Fruit fly (Drosophila melanogaster): Measurements from ENCODE around the gene Tmtc1.

Gene Tmtc1

dm6 chr2L:2750337-2751084 lies 73.0 kb downstream of the Tmtc1 start (continued):
- peak; percentile 59 for TF ChIP-seq fd64A (GFP tag; optimal IDR thresholded peaks at IDR 0.05)
- TF ChIP-seq Abd-B (GFP tag; optimal IDR thresholded peaks at IDR 0.05): peak; percentile 83
- peak; percentile 72 for TF ChIP-seq CG33213 (GFP tag; optimal IDR thresholded peaks at IDR 0.05)
- TF ChIP-seq CG33557 (GFP tag; optimal IDR thresholded peaks at IDR 0.05): peak; percentile 33
- no peak for TF ChIP-seq Ptx1 (GFP tag; IDR thresholded peaks at IDR 0.05)
- peak; percentile 80 for TF ChIP-seq CG10147 (GFP tag; optimal IDR thresholded peaks at IDR 0.05)
- peak; percentile 69 for TF ChIP-seq chn (GFP tag; optimal IDR thresholded peaks at IDR 0.05)
- peak; percentile 80 for TF ChIP-seq PHDP (tag; optimal IDR thresholded peaks at IDR 0.05)
- TF ChIP-seq Trl (optimal IDR thresholded peaks at IDR 0.05): no peak
- TF ChIP-seq Trl (GFP tag; optimal IDR thresholded peaks at IDR 0.05): peak; percentile 86
- peak; percentile 58 for TF ChIP-seq CG4854 (GFP tag; optimal IDR thresholded peaks at IDR 0.05)
- TF ChIP-seq Antp (GFP tag; optimal IDR thresholded peaks at IDR 0.05): peak; percentile 87
- no peak for TF ChIP-seq NFAT (GFP tag; IDR thresholded peaks at IDR 0.05)
- peak; percentile 85 for TF ChIP-seq CG3281 (GFP tag; optimal IDR thresholded peaks at IDR 0.05)
- TF ChIP-seq CG10979 (tag; optimal IDR thresholded peaks at IDR 0.05): peak; percentile 81
- TF ChIP-seq CG17359 (tag; optimal IDR thresholded peaks at IDR 0.05): peak; percentile 84
- no peak for TF ChIP-seq vvl (GFP tag; IDR thresholded peaks at IDR 0.05)
- no peak for TF ChIP-seq ttk (GFP tag; IDR thresholded peaks at IDR 0.05)
- TF ChIP-seq CG14965 (GFP tag; optimal IDR thresholded peaks at IDR 0.05; ENCODE audit: borderline replicate concordance): peak; percentile 61
- TF ChIP-seq Hmr (GFP tag; optimal IDR thresholded peaks at IDR 0.05): peak; percentile 80
- peak; percentile 86 for TF ChIP-seq HHEX (GFP tag; optimal IDR thresholded peaks at IDR 0.05)
- no peak for TF ChIP-seq Elba2 (GFP tag; optimal IDR thresholded peaks at IDR 0.05)
- TF ChIP-seq CG1602 (GFP tag; optimal IDR thresholded peaks at IDR 0.05): peak; percentile 64
- TF ChIP-seq Nf-YC (tag; optimal IDR thresholded peaks at IDR 0.05): peak; percentile 65
- peak; percentile 73 for TF ChIP-seq NK7.1 (GFP tag; optimal IDR thresholded peaks at IDR 0.05)
- TF ChIP-seq CG9727 (GFP tag; optimal IDR thresholded peaks at IDR 0.05): peak; percentile 81
- TF ChIP-seq NC2α (GFP tag; optimal IDR thresholded peaks at IDR 0.05): peak; percentile 19
- peak; percentile 64 for TF ChIP-seq Myb (GFP tag; optimal IDR thresholded peaks at IDR 0.05)
- no peak for TF ChIP-seq CG7963 (GFP tag; IDR thresholded peaks at IDR 0.05; ENCODE audit: partially characterized antibody)
- TF ChIP-seq CG34376 (GFP tag; optimal IDR thresholded peaks at IDR 0.05): peak; percentile 76
- peak; percentile 83 for TF ChIP-seq CG18262 (tag; optimal IDR thresholded peaks at IDR 0.05)
- peak; percentile 42; the same call in 2 of the 3 replicates for TF ChIP-seq croc (GFP tag; conservative IDR thresholded peaks at IDR 0.05)
- TF ChIP-seq Pdp1 (GFP tag; optimal IDR thresholded peaks at IDR 0.05): peak; percentile 84 to 98
- no peak for TF ChIP-seq CG10431 (GFP tag; optimal IDR thresholded peaks at IDR 0.05)
- peak in 1 of 2 experiments; percentile 16 for TF ChIP-seq crp (GFP tag; optimal IDR thresholded peaks at IDR 0.05)
- TF ChIP-seq her (GFP tag; optimal IDR thresholded peaks at IDR 0.05): peak; percentile 92
- no peak for TF ChIP-seq CG12299 (tag; optimal IDR thresholded peaks at IDR 0.05)
- no peak for TF ChIP-seq inv (GFP tag; IDR thresholded peaks at IDR 0.05; ENCODE audit: partially characterized antibody)
- peak; percentile 56 for TF ChIP-seq CG6654 (GFP tag; optimal IDR thresholded peaks at IDR 0.05)
- TF ChIP-seq Chrac-16 (GFP tag; optimal IDR thresholded peaks at IDR 0.05): peak; percentile 70
- TF ChIP-seq ash1 (GFP tag; optimal IDR thresholded peaks at IDR 0.05): peak; percentile 62
- TF ChIP-seq CG6272 (GFP tag; IDR thresholded peaks at IDR 0.05): peak; percentile 75
- no peak for TF ChIP-seq vnd (GFP tag; IDR thresholded peaks at IDR 0.05; ENCODE audit: partially characterized antibody)
- peak; percentile 77 for TF ChIP-seq tap (tag; optimal IDR thresholded peaks at IDR 0.05)
- peak; percentile 75 for TF ChIP-seq ERR (GFP tag; optimal IDR thresholded peaks at IDR 0.05)
- TF ChIP-seq CG7928 (GFP tag; optimal IDR thresholded peaks at IDR 0.05): peak; percentile 61
- TF ChIP-seq Deaf1 (tag; optimal IDR thresholded peaks at IDR 0.05): peak; percentile 86
- peak; percentile 77 for TF ChIP-seq CG1647 (GFP tag; optimal IDR thresholded peaks at IDR 0.05)
